Worm (Caenorhabditis elegans) whole organism, young adult: Measurements from ENCODE around the gene Y53F4B.21.

Source experiments
- B0019.2 ChIP-seq: fragments of 200-800 bp; sonication (Bioruptor generic); conservative IDR thresholded peaks from 2 replicates; pipeline ENCODE4 v1.3.6; 2022; ENCODE audit warnings: missing genetic modification reagents, missing genetic modification characterization, missing compliant biosample characterization
- B0035.1 ChIP-seq: sonication (generic microtip); optimal IDR thresholded peaks from 2 replicates; lab custom pipeline; 2016; ENCODE audit warnings: missing genetic modification characterization, mild to moderate bottlenecking, missing compliant biosample characterization, missing genotype, missing genetic modification reagents
- B0336.3 ChIP-seq: fragments of 200-800 bp; sonication (Bioruptor generic); IDR thresholded peaks from 2 replicates; pipeline ENCODE4 v1.3.6; 2022; ENCODE audit warnings: missing genetic modification characterization, missing compliant biosample characterization
- C06A6.2 ChIP-seq: fragments of 200-800 bp; sonication (Bioruptor generic); conservative IDR thresholded peaks from 2 replicates; pipeline ENCODE4 v1.3.6; 2022; ENCODE audit warnings: missing genetic modification characterization, missing compliant biosample characterization
- F23B12.7 ChIP-seq: sonication (generic microtip); optimal IDR thresholded peaks from 2 replicates; lab custom pipeline; 2017; ENCODE audit warnings: missing genetic modification characterization, mild to moderate bottlenecking, missing compliant biosample characterization, antibody characterized with exemption, moderate library complexity; ENCODE audit not compliant: insufficient read depth
- F33H1.4 ChIP-seq: fragments of 200-800 bp; sonication (Bioruptor generic); IDR thresholded peaks from 2 replicates; pipeline ENCODE4 v1.3.6; 2022; ENCODE audit warnings: missing genetic modification reagents, missing genetic modification characterization, missing compliant biosample characterization
- F37B4.10 ChIP-seq: fragments of 200-800 bp; sonication (Bioruptor generic); IDR thresholded peaks from 2 replicates; pipeline ENCODE4 v1.3.6; 2022; ENCODE audit warnings: missing genetic modification characterization, missing compliant biosample characterization
- F39B2.1 ChIP-seq: fragments of 200-800 bp; sonication (Bioruptor generic); IDR thresholded peaks from 2 replicates; pipeline ENCODE4 v1.3.6; 2022; ENCODE audit warnings: missing genetic modification reagents, missing genetic modification characterization, missing compliant biosample characterization
- F52B5.7 ChIP-seq: sonication (generic microtip); optimal IDR thresholded peaks from 2 replicates; lab custom pipeline; 2016; ENCODE audit warnings: mild to moderate bottlenecking, missing genetic modification characterization, missing compliant biosample characterization
- Y53F4B.3 ChIP-seq: fragments of 200-800 bp; sonication (Bioruptor generic); IDR thresholded peaks from 2 replicates; pipeline ENCODE4 v1.3.6; 2022; ENCODE audit warnings: missing genetic modification reagents, missing genetic modification characterization, missing compliant biosample characterization
- ama-1 ChIP-seq, 3 experiments: fragments of 150-350 bp in 1 of 3; sonication (generic microtip) in 2 of 3; optimal IDR thresholded peaks; 2 replicates each; lab custom pipeline; 2014 to 2018; ENCODE audit warnings: missing biosample characterization in 2 of 3, missing genetic modification characterization in 2 of 3, missing genetic modification reagents in 2 of 3
- aptf-2 ChIP-seq: fragments of 200-800 bp; sonication (Bioruptor generic); conservative IDR thresholded peaks from 2 replicates; pipeline ENCODE4 v1.3.6; 2022; ENCODE audit warnings: missing genetic modification reagents, missing genetic modification characterization, missing compliant biosample characterization
- bed-2 ChIP-seq: fragments of 200-800 bp; sonication (Bioruptor generic); IDR thresholded peaks from 2 replicates; pipeline ENCODE4 v1.3.6; 2022; ENCODE audit warnings: missing genetic modification reagents, missing genetic modification characterization, missing compliant biosample characterization
- egl-44 ChIP-seq: fragments of 200-800 bp; sonication (Bioruptor generic); IDR thresholded peaks from 2 replicates; pipeline ENCODE4 v1.3.6; 2022; ENCODE audit warnings: missing genetic modification reagents, missing genetic modification characterization, missing compliant biosample characterization
- him-1 ChIP-seq: sonication (generic microtip); optimal IDR thresholded peaks from 2 replicates; lab custom pipeline; 2016; ENCODE audit warnings: missing genotype, missing genetic modification reagents, missing genetic modification characterization, missing compliant biosample characterization
- hlh-26 ChIP-seq: fragments of 200-800 bp; sonication (Bioruptor generic); conservative IDR thresholded peaks from 2 replicates; pipeline ENCODE4 v1.3.6; 2022; ENCODE audit warnings: missing genetic modification reagents, missing genetic modification characterization, missing compliant biosample characterization
- hrde-1 ChIP-seq: sonication (generic microtip); optimal IDR thresholded peaks from 2 replicates; lab custom pipeline; 2016; ENCODE audit warnings: missing genetic modification characterization, mild to moderate bottlenecking, missing compliant biosample characterization, moderate library complexity, missing genotype, missing genetic modification reagents, borderline replicate concordance
- lin-26 ChIP-seq: fragments of 200-800 bp; sonication (Bioruptor generic); IDR thresholded peaks from 2 replicates; pipeline ENCODE4 v1.3.6; 2022; ENCODE audit warnings: missing genetic modification reagents, missing genetic modification characterization, missing compliant biosample characterization
- lsl-1 ChIP-seq: fragments of 200-800 bp; sonication (Bioruptor generic); optimal IDR thresholded peaks from 2 replicates; lab custom pipeline; 2018; ENCODE audit warnings: mild to moderate bottlenecking, missing genetic modification characterization, moderate library complexity, missing compliant biosample characterization
- madf-10 ChIP-seq: sonication (generic microtip); optimal IDR thresholded peaks from 2 replicates; lab custom pipeline; 2016; ENCODE audit warnings: mild to moderate bottlenecking, missing genetic modification characterization, missing compliant biosample characterization
- madf-6 ChIP-seq: fragments of 200-800 bp; sonication (Bioruptor generic); IDR thresholded peaks from 2 replicates; pipeline ENCODE4 v1.3.6; 2022; ENCODE audit warnings: missing genetic modification reagents, missing genetic modification characterization, missing compliant biosample characterization
- mcd-1 ChIP-seq: fragments of 200-800 bp; sonication (Bioruptor generic); IDR thresholded peaks from 2 replicates; pipeline ENCODE4 v1.3.6; 2022; ENCODE audit warnings: missing genetic modification reagents, missing genetic modification characterization, missing compliant biosample characterization
- nfya-1 ChIP-seq: sonication (generic microtip); optimal IDR thresholded peaks from 2 replicates; lab custom pipeline; 2017; ENCODE audit warnings: antibody characterized with exemption, missing compliant biosample characterization, missing genetic modification characterization, borderline replicate concordance; ENCODE audit not compliant: insufficient read depth
- nfya-2 ChIP-seq: fragments of 200-800 bp; sonication (Bioruptor generic); IDR thresholded peaks from 2 replicates; pipeline ENCODE4 v1.3.6; 2022; ENCODE audit warnings: missing genetic modification reagents, missing genetic modification characterization, missing compliant biosample characterization
- nhr-120 ChIP-seq: fragments of 200-800 bp; sonication (Bioruptor generic); IDR thresholded peaks from 2 replicates; pipeline ENCODE4 v1.3.6; 2022; ENCODE audit warnings: missing genetic modification characterization, missing compliant biosample characterization
- nhr-27 ChIP-seq: fragments of 200-800 bp; sonication (Bioruptor generic); optimal IDR thresholded peaks from 2 replicates; lab custom pipeline; 2018; ENCODE audit warnings: mild to moderate bottlenecking, missing genetic modification characterization, moderate library complexity, missing compliant biosample characterization
- rpc-1 ChIP-seq, 2 experiments: fragments of 150-350 bp in 1 of 2; sonication (generic microtip) in 1 of 2; optimal IDR thresholded peaks; 2 replicates each; lab custom pipeline; 2014 to 2018; ENCODE audit warnings: missing biosample characterization in 1 of 2, missing genetic modification characterization in 1 of 2, missing genetic modification reagents in 1 of 2, missing genotype in 1 of 2
- snpc-1.3 ChIP-seq: sonication (generic microtip); optimal IDR thresholded peaks from 2 replicates; lab custom pipeline; 2017; ENCODE audit warnings: missing genetic modification characterization, mild to moderate bottlenecking, missing compliant biosample characterization, antibody characterized with exemption, moderate library complexity, missing genotype, missing genetic modification reagents; ENCODE audit not compliant: insufficient read depth
- snpc-3.4 ChIP-seq: sonication (generic microtip); optimal IDR thresholded peaks from 2 replicates; lab custom pipeline; 2017; ENCODE audit warnings: missing genetic modification characterization, mild to moderate bottlenecking, missing compliant biosample characterization, antibody characterized with exemption, moderate library complexity, missing genotype, missing genetic modification reagents
- tbp1 ChIP-seq: fragments of 200-800 bp; sonication (Bioruptor generic); optimal IDR thresholded peaks from 2 replicates; lab custom pipeline; 2018; ENCODE audit warnings: mild to moderate bottlenecking, missing genetic modification characterization, missing compliant biosample characterization
- tlf-1 ChIP-seq: fragments of 200-800 bp; sonication (Bioruptor generic); optimal IDR thresholded peaks from 2 replicates; lab custom pipeline; 2018; ENCODE audit warnings: mild to moderate bottlenecking, missing genetic modification characterization, missing compliant biosample characterization
- xnd-1 ChIP-seq: sonication (generic microtip); optimal IDR thresholded peaks from 2 replicates; lab custom pipeline; 2016; ENCODE audit warnings: missing genotype, missing genetic modification reagents, missing genetic modification characterization, missing compliant biosample characterization
- zfh-2 ChIP-seq: fragments of 200-800 bp; sonication (Bioruptor generic); conservative IDR thresholded peaks from 2 replicates; pipeline ENCODE4 v1.3.6; 2022; ENCODE audit warnings: missing genetic modification reagents, missing genetic modification characterization, missing compliant biosample characterization
- ztf-26 ChIP-seq: sonication (generic microtip); optimal IDR thresholded peaks from 2 replicates; lab custom pipeline; 2017; ENCODE audit warnings: missing genetic modification characterization, missing compliant biosample characterization
- ztf-28 ChIP-seq: fragments of 200-800 bp; sonication (Bioruptor generic); IDR thresholded peaks from 2 replicates; pipeline ENCODE4 v1.3.6; 2022; ENCODE audit warnings: missing genetic modification reagents, missing genetic modification characterization, missing compliant biosample characterization
- ztf-6 ChIP-seq: fragments of 200-800 bp; sonication (Bioruptor generic); IDR thresholded peaks from 2 replicates; pipeline ENCODE4 v1.3.6; 2022; ENCODE audit warnings: missing genetic modification reagents, missing genetic modification characterization, missing compliant biosample characterization

Gene Y53F4B.21

DNA sequence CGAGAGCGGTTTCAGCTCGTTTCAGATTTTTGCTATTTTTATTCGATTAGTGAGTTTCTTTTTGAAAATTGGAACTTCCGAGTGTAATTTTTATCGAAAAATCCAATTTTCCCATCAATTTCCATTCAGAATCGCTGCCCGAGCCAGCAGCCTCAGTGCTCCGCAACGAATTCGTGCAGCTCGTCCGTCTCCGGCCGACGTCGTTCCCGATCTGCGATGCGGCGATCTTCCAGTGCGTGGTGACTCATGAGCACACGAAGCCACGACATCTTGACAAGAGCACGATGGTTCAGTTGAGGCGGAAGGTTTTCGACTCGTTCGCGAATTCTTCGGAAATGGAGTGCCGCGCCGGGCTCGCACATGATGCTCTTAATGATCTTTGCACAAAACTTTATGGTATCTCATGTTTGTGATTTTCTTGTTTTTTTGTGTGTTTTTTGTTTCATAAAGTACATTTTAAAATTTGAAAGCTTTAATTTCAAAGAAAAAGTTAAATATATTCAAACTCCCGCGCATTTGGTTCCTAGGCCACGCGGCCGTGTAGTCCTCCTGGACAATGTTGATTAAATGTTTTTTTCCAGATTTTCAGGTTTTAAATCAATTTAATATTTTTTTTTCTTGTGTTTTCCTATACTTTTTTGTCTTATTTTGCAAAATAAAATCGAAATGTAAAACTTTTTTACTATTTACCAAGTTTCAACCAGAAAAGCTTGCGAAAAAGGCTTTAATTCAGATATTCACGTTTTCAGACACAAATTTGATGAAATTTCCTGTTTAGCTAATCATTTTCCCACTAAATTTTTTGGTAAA lies 689 bp upstream of the Y53F4B.21 start (continued):
- TF ChIP-seq madf-10 (tag; lab: Kevin White, UChicago): no peak
- TF ChIP-seq ztf-26 (tag; lab: Kevin White, UChicago): no peak
- TF ChIP-seq Y53F4B.3 (GFP tag; lab: Robert Waterston, UW): no peak
- no peak for TF ChIP-seq ztf-6 (GFP tag; lab: Robert Waterston, UW)
- TF ChIP-seq madf-6: peak; percentile 80
- no peak for TF ChIP-seq tbp1 (GFP tag; lab: Kevin White, UChicago)
- peak; percentile 16 for TF ChIP-seq snpc-3.4 (tag; lab: Kevin White, UChicago)
- no peak for TF ChIP-seq F23B12.7 (tag; lab: Kevin White, UChicago)
- TF ChIP-seq mcd-1 (GFP tag; lab: Robert Waterston, UW): peak; percentile 45; the same call in 1 of the 2 replicates
- TF ChIP-seq F33H1.4 (GFP tag; lab: Robert Waterston, UW): peak; percentile 32
- no peak for TF ChIP-seq nhr-120 (GFP tag; lab: Robert Waterston, UW)
- no peak for TF ChIP-seq nfya-2 (GFP tag; lab: Robert Waterston, UW)
- no peak for TF ChIP-seq hlh-26 (GFP tag; lab: Robert Waterston, UW)
- TF ChIP-seq ztf-28 (GFP tag; lab: Robert Waterston, UW): no peak
- TF ChIP-seq xnd-1 (tag; lab: Kevin White, UChicago): no peak
- TF ChIP-seq nhr-27 (tag; lab: Kevin White, UChicago): no peak
- no peak for TF ChIP-seq bed-2
- no peak for TF ChIP-seq egl-44 (GFP tag; lab: Robert Waterston, UW)
- peak; percentile 13 for TF ChIP-seq snpc-1.3 (tag; lab: Kevin White, UChicago)
- no peak for TF ChIP-seq him-1
- TF ChIP-seq C06A6.2 (GFP tag; lab: Robert Waterston, UW): no peak
- TF ChIP-seq zfh-2 (GFP tag; lab: Robert Waterston, UW): peak; percentile 76
- no peak for TF ChIP-seq nfya-1
- TF ChIP-seq lin-26 (GFP tag; lab: Robert Waterston, UW): no peak
- no peak for TF ChIP-seq F39B2.1 (GFP tag; lab: Robert Waterston, UW)
- TF ChIP-seq B0336.3 (GFP tag; lab: Robert Waterston, UW): no peak
- no peak for TF ChIP-seq lsl-1 (GFP tag; lab: Kevin White, UChicago)
- no peak for TF ChIP-seq aptf-2 (GFP tag; lab: Robert Waterston, UW)
- TF ChIP-seq B0019.2 (GFP tag; lab: Robert Waterston, UW): no peak
- TF ChIP-seq B0035.1 (tag; lab: Kevin White, UChicago): no peak
- TF ChIP-seq hrde-1: peak; percentile 15
- no peak for TF ChIP-seq ama-1 (optimal IDR thresholded peaks at IDR 0.05; lab: Kevin White, UChicago)
- no peak for TF ChIP-seq ama-1 (GFP tag; optimal IDR thresholded peaks at IDR 0.05; lab: Kevin White, UChicago)
- TF ChIP-seq rpc-1 (optimal IDR thresholded peaks at IDR 0.05; lab: Kevin White, UChicago): no peak
- TF ChIP-seq rpc-1 (tag; optimal IDR thresholded peaks at IDR 0.05; lab: Kevin White, UChicago): no peak
- TF ChIP-seq tlf-1: no peak

DNA sequence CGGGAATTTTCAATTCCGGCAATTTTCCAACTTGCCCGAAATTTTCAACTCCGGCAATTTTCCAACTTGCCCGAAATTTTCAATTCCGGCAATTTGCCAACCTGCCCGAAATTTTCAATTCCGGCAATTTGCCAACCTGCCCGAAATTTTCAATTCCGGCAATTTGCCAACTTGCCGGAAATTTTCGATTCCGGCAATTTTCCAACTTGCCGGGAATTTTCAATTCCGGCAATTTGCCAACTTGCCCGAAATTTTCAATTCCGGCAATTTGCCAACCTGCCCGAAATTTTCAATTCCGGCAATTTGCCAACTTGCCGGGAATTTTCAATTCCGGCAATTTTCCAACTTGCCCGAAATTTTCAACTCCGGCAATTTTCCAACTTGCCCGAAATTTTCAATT lies 6.3 kb downstream of the Y53F4B.21 start:
- TF ChIP-seq bed-2: 0 out of 2 replicates have a peak, but pooled peaks have one; percentile 39

DNA sequence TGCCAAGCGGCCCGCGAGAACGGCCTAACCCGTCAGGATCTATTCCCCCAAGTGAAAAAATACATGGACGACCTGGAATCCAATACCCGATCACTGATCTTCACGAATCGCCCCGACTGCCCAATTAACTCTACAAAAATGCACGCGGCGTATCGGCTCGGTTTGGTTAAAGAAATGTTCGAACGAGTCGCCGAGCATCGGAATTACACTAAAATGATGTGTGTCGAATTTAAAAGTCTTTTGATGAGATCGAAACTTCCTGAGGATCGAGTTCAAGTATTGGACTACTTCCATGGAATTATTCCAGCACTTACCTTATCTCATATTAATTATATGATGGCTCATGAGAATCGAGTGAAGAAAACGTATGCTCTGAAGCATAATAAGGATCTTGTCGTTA lies 17.2 kb downstream of the Y53F4B.21 start:
- TF ChIP-seq F52B5.7 (tag; lab: Kevin White, UChicago): no peak
- TF ChIP-seq F23B12.7 (tag; lab: Kevin White, UChicago): no peak
- 0 out of 2 replicates have a peak, but pooled peaks have one; percentile 42 for TF ChIP-seq F37B4.10 (GFP tag; lab: Robert Waterston, UW)
